Fruit fly (Drosophila melanogaster) whole organism, adult: ENCODE measurements around the gene RpS3A.

ENCODE experiments used
- CG11617 ChIP-seq: fragments of 200-800 bp; sonication (Bioruptor generic); optimal IDR thresholded peaks from 2 replicates; lab custom pipeline; 2017; ENCODE audit warnings: mild to moderate bottlenecking, missing biosample characterization, missing genetic modification reagents, missing genetic modification characterization
- CG12768 ChIP-seq: fragments of 200-800 bp; sonication (Bioruptor generic); optimal IDR thresholded peaks from 2 replicates; lab custom pipeline; 2017; ENCODE audit warnings: missing biosample characterization, missing genetic modification characterization, mild to moderate bottlenecking, moderate library complexity, missing genetic modification reagents
- CG14711 ChIP-seq: fragments of 200-800 bp; sonication (Bioruptor generic); optimal IDR thresholded peaks from 2 replicates; lab custom pipeline; 2018; ENCODE audit warnings: missing biosample characterization, mild to moderate bottlenecking, missing genetic modification characterization, moderate library complexity
- CG1620 ChIP-seq: fragments of 200-800 bp; sonication (Bioruptor generic); optimal IDR thresholded peaks from 2 replicates; lab custom pipeline; 2016; ENCODE audit warnings: missing biosample characterization, missing genetic modification characterization
- CG5204 ChIP-seq: fragments of 200-800 bp; sonication (Bioruptor generic); optimal IDR thresholded peaks from 2 replicates; lab custom pipeline; 2016; ENCODE audit warnings: missing biosample characterization, missing genetic modification characterization
- ovo ChIP-seq: fragments of 200-800 bp; sonication (Bioruptor generic); optimal IDR thresholded peaks from 2 replicates; lab custom pipeline; 2016; ENCODE audit warnings: missing biosample characterization, missing genetic modification characterization
- pad ChIP-seq: fragments of 200-800 bp; sonication (Bioruptor generic); optimal IDR thresholded peaks from 3 replicates; lab custom pipeline; 2017; ENCODE audit warnings: missing biosample characterization, missing genetic modification characterization, mild to moderate bottlenecking, moderate library complexity, missing genetic modification reagents
- tj ChIP-seq: fragments of 200-800 bp; sonication (Bioruptor generic); optimal IDR thresholded peaks from 3 replicates; lab custom pipeline; 2017; ENCODE audit warnings: missing biosample characterization, mild to moderate bottlenecking, missing genetic modification characterization, moderate library complexity

- TF ChIP-seq CG12768 (GFP tag; lab: Kevin White, UChicago), result no peak
- no peak for TF ChIP-seq tj
- no peak for TF ChIP-seq CG14711 (tag; lab: Kevin White, UChicago)
- TF ChIP-seq CG1620, result no peak
- no peak for TF ChIP-seq CG11617 (GFP tag; lab: Kevin White, UChicago)
- no peak for TF ChIP-seq ovo (GFP tag; lab: Kevin White, UChicago)
- TF ChIP-seq CG5204 (GFP tag; lab: Kevin White, UChicago), result no peak
- TF ChIP-seq pad (GFP tag; lab: Kevin White, UChicago), result no peak
These were observed 24.7 kb downstream of the RpS3A start for dm6 chr4:42352-42751.
